Worm (Caenorhabditis elegans) whole organism, L3 larva: ENCODE results near the gene agl-1.
A peak's percentile ranks its signal among the peaks of the same experiment; 100 is the strongest.

Experiments used
- R02D3.7 ChIP-seq: fragments of 150-350 bp; optimal IDR thresholded peaks from 2 replicates; lab custom pipeline; 2014; ENCODE audit warnings: missing biosample characterization, missing genetic modification characterization
- ZK546.5 ChIP-seq: sonication (generic microtip); optimal IDR thresholded peaks from 2 replicates; lab custom pipeline; 2017; ENCODE audit warnings: missing biosample characterization, missing genetic modification characterization
- aly-2 ChIP-seq: fragments of 150-350 bp; optimal IDR thresholded peaks from 2 replicates; lab custom pipeline; 2014; ENCODE audit warnings: missing biosample characterization, missing genetic modification characterization
- ama-1 ChIP-seq: fragments of 150-350 bp; optimal IDR thresholded peaks from 2 replicates; lab custom pipeline; 2018
- ceh-16 ChIP-seq: sonication (generic microtip); optimal IDR thresholded peaks from 2 replicates; lab custom pipeline; 2017; ENCODE audit warnings: missing biosample characterization, missing genetic modification characterization
- ceh-28 ChIP-seq: fragments of 150-350 bp; optimal IDR thresholded peaks from 2 replicates; lab custom pipeline; 2014; ENCODE audit warnings: missing biosample characterization, missing genetic modification reagents, missing genetic modification characterization
- ceh-82 ChIP-seq: fragments of 150-350 bp; optimal IDR thresholded peaks from 2 replicates; lab custom pipeline; 2014; ENCODE audit warnings: missing biosample characterization, missing genetic modification characterization
- ceh-9 ChIP-seq: sonication (generic microtip); optimal IDR thresholded peaks from 2 replicates; lab custom pipeline; 2018; ENCODE audit warnings: missing biosample characterization, missing genetic modification characterization
- daf-12 ChIP-seq: fragments of 150-350 bp; optimal IDR thresholded peaks from 2 replicates; lab custom pipeline; 2014; ENCODE audit warnings: missing biosample characterization, missing genetic modification reagents, missing genetic modification characterization
- egl-27 ChIP-seq: sonication (generic microtip); optimal IDR thresholded peaks from 4 replicates; lab custom pipeline; 2017; ENCODE audit warnings: missing biosample characterization, missing genetic modification reagents, missing genetic modification characterization
- egl-5 ChIP-seq: fragments of 150-350 bp; optimal IDR thresholded peaks from 2 replicates; lab custom pipeline; 2017; ENCODE audit warnings: missing biosample characterization, missing genetic modification reagents, missing genetic modification characterization, inconsistent platforms
- elt-1 ChIP-seq: fragments of 150-350 bp; optimal IDR thresholded peaks from 2 replicates; lab custom pipeline; 2014; ENCODE audit warnings: missing biosample characterization, missing genetic modification characterization
- elt-2 ChIP-seq: sonication (generic microtip); optimal IDR thresholded peaks from 2 replicates; lab custom pipeline; 2016; ENCODE audit warnings: missing genetic modification reagents, mild to moderate bottlenecking, missing genetic modification characterization, missing compliant biosample characterization
- elt-3 ChIP-seq, 3 experiments: fragments of 150-350 bp in 1 of 3; sonication (generic microtip) in 2 of 3; optimal IDR thresholded peaks; 2 replicates in 2 of 3; 4 replicates in 1 of 3; lab custom pipeline; 2014 to 2017; ENCODE audit warnings: missing biosample characterization in 3 of 3, missing genetic modification characterization in 3 of 3
- eor-1 ChIP-seq, 2 experiments: fragments of 150-350 bp; optimal IDR thresholded peaks; 2 replicates each; lab custom pipeline; 2014 to 2018; ENCODE audit warnings: missing biosample characterization in 2 of 2, missing genetic modification characterization in 2 of 2
- fkh-10 ChIP-seq: sonication (generic microtip); optimal IDR thresholded peaks from 2 replicates; lab custom pipeline; 2017; ENCODE audit warnings: missing biosample characterization, missing genetic modification reagents, missing genetic modification characterization
- fkh-2 ChIP-seq: fragments of 150-350 bp; optimal IDR thresholded peaks from 2 replicates; lab custom pipeline; 2014; ENCODE audit warnings: missing biosample characterization, missing genetic modification reagents, missing genetic modification characterization
- fos-1 ChIP-seq: fragments of 150-350 bp; optimal IDR thresholded peaks from 2 replicates; lab custom pipeline; 2014; ENCODE audit warnings: missing biosample characterization, missing genetic modification characterization
- hmg-11 ChIP-seq: sonication (generic microtip); optimal IDR thresholded peaks from 2 replicates; lab custom pipeline; 2016; ENCODE audit warnings: missing genetic modification characterization, missing compliant biosample characterization
- jun-1 ChIP-seq: fragments of 150-350 bp; optimal IDR thresholded peaks from 2 replicates; lab custom pipeline; 2014; ENCODE audit warnings: missing biosample characterization, missing genetic modification reagents, missing genetic modification characterization
- lin-15B ChIP-seq: fragments of 150-350 bp; optimal IDR thresholded peaks from 2 replicates; lab custom pipeline; 2014; ENCODE audit warnings: missing biosample characterization, missing genetic modification characterization
- lin-39 ChIP-seq: fragments of 150-350 bp; optimal IDR thresholded peaks from 2 replicates; lab custom pipeline; 2018; ENCODE audit warnings: missing biosample characterization, missing genetic modification reagents, missing genetic modification characterization
- lsy-12 ChIP-seq: sonication (generic microtip); optimal IDR thresholded peaks from 2 replicates; lab custom pipeline; 2016; ENCODE audit warnings: mild to moderate bottlenecking, missing genetic modification characterization, missing compliant biosample characterization
- mdl-1 ChIP-seq: fragments of 150-350 bp; optimal IDR thresholded peaks from 2 replicates; lab custom pipeline; 2014; ENCODE audit warnings: missing biosample characterization, missing genetic modification characterization
- mml-1 ChIP-seq: fragments of 150-350 bp; sonication (generic microtip); optimal IDR thresholded peaks from 3 replicates; lab custom pipeline; 2014; ENCODE audit warnings: missing biosample characterization, missing genetic modification characterization
- nfya-1 ChIP-seq: sonication (generic microtip); optimal IDR thresholded peaks from 2 replicates; lab custom pipeline; 2017; ENCODE audit warnings: missing genetic modification characterization, mild to moderate bottlenecking, missing compliant biosample characterization, antibody characterized with exemption, moderate library complexity; ENCODE audit not compliant: insufficient read depth
- nhr-11 ChIP-seq: fragments of 150-350 bp; optimal IDR thresholded peaks from 2 replicates; lab custom pipeline; 2014; ENCODE audit warnings: missing biosample characterization, missing genetic modification characterization
- nhr-12 ChIP-seq: fragments of 150-350 bp; optimal IDR thresholded peaks from 2 replicates; lab custom pipeline; 2014; ENCODE audit warnings: missing biosample characterization, missing genetic modification characterization
- nhr-23 ChIP-seq: fragments of 150-350 bp; optimal IDR thresholded peaks from 2 replicates; lab custom pipeline; 2014; ENCODE audit warnings: missing biosample characterization, missing genetic modification reagents, missing genetic modification characterization
- nhr-237 ChIP-seq: fragments of 150-350 bp; optimal IDR thresholded peaks from 2 replicates; lab custom pipeline; 2014; ENCODE audit warnings: missing biosample characterization, missing genetic modification characterization
- nhr-25 ChIP-seq: sonication (generic microtip); optimal IDR thresholded peaks from 2 replicates; lab custom pipeline; 2017; ENCODE audit warnings: missing biosample characterization, missing genetic modification characterization
- nhr-28 ChIP-seq: fragments of 150-350 bp; optimal IDR thresholded peaks from 2 replicates; lab custom pipeline; 2014; ENCODE audit warnings: missing biosample characterization, missing genetic modification characterization
- nhr-43 ChIP-seq: sonication (generic microtip); optimal IDR thresholded peaks from 2 replicates; lab custom pipeline; 2016; ENCODE audit warnings: mild to moderate bottlenecking, missing genetic modification characterization, missing compliant biosample characterization; ENCODE audit not compliant: poor library complexity, severe bottlenecking
- nhr-67 ChIP-seq: fragments of 150-350 bp; optimal IDR thresholded peaks from 2 replicates; lab custom pipeline; 2014; ENCODE audit warnings: missing biosample characterization, missing genetic modification characterization
- nhr-76 ChIP-seq: fragments of 150-350 bp; sonication (generic microtip); optimal IDR thresholded peaks from 5 replicates; lab custom pipeline; 2014; ENCODE audit warnings: missing biosample characterization, missing genetic modification characterization
- nhr-77 ChIP-seq: fragments of 150-350 bp; optimal IDR thresholded peaks from 2 replicates; lab custom pipeline; 2014; ENCODE audit warnings: missing biosample characterization, missing genetic modification characterization
- pha-4 ChIP-seq: fragments of 150-350 bp; optimal IDR thresholded peaks from 2 replicates; lab custom pipeline; 2014; ENCODE audit warnings: missing biosample characterization, missing genetic modification reagents, missing genetic modification characterization
- pqm-1 ChIP-seq: fragments of 150-350 bp; optimal IDR thresholded peaks from 2 replicates; lab custom pipeline; 2017; ENCODE audit warnings: missing biosample characterization, missing genetic modification characterization, inconsistent platforms
- sea-2 ChIP-seq: fragments of 150-350 bp; sonication (generic microtip); optimal IDR thresholded peaks from 4 replicates; lab custom pipeline; 2014; ENCODE audit warnings: missing biosample characterization, missing genetic modification reagents, missing genetic modification characterization
- skn-1 ChIP-seq: fragments of 150-350 bp; optimal IDR thresholded peaks from 2 replicates; lab custom pipeline; 2014; ENCODE audit warnings: missing biosample characterization, missing genetic modification characterization
- snpc-4 ChIP-seq: fragments of 150-350 bp; optimal IDR thresholded peaks from 2 replicates; lab custom pipeline; 2014; ENCODE audit warnings: missing biosample characterization, missing genetic modification characterization
- tbx-2 ChIP-seq: sonication (generic microtip); optimal IDR thresholded peaks from 2 replicates; lab custom pipeline; 2016; ENCODE audit warnings: mild to moderate bottlenecking, missing genetic modification characterization, missing compliant biosample characterization
- unc-39 ChIP-seq: sonication (generic microtip); optimal IDR thresholded peaks from 4 replicates; lab custom pipeline; 2017; ENCODE audit warnings: missing biosample characterization, missing genetic modification characterization
- unc-62 ChIP-seq: fragments of 150-350 bp; sonication (generic microtip); optimal IDR thresholded peaks from 4 replicates; lab custom pipeline; 2014; ENCODE audit warnings: missing biosample characterization, missing genetic modification reagents, missing genetic modification characterization
- zag-1 ChIP-seq: fragments of 150-350 bp; optimal IDR thresholded peaks from 2 replicates; lab custom pipeline; 2014; ENCODE audit warnings: missing biosample characterization, missing genetic modification characterization
- ztf-11 ChIP-seq: fragments of 150-350 bp; optimal IDR thresholded peaks from 2 replicates; lab custom pipeline; 2014; ENCODE audit warnings: missing biosample characterization, missing genetic modification characterization
- ztf-4 ChIP-seq: fragments of 150-350 bp; optimal IDR thresholded peaks from 2 replicates; lab custom pipeline; 2014; ENCODE audit warnings: missing biosample characterization, missing genetic modification characterization

Gene agl-1

ce11 chrII:14383644-14384043 lies 25.7 kb upstream of the agl-1 start, which contains the start of gene mes-2:
Gene mes-2, plus strand, starts transcription at chrII:14383973.
- no peak for TF ChIP-seq sea-2 (GFP tag; lab: Kevin White, UChicago)
- peak; percentile 50 for TF ChIP-seq ceh-82
- TF ChIP-seq pqm-1 (tag; lab: Kevin White, UChicago): peak; percentile 45
- TF ChIP-seq fkh-2 (tag; lab: Kevin White, UChicago): no peak
- no peak for TF ChIP-seq unc-39 (tag; lab: Kevin White, UChicago)
- no peak for TF ChIP-seq nhr-237 (tag; lab: Kevin White, UChicago)
- no peak for TF ChIP-seq nhr-28 (tag; lab: Kevin White, UChicago)
- TF ChIP-seq elt-1 (tag; lab: Kevin White, UChicago): no peak
- peak; percentile 60 for TF ChIP-seq nhr-43
- TF ChIP-seq fos-1 (tag; lab: Kevin White, UChicago): no peak
- no peak for TF ChIP-seq ama-1 (lab: Kevin White, UChicago)
- TF ChIP-seq tbx-2: no peak
- peak; percentile 82 for TF ChIP-seq nfya-1
- no peak for TF ChIP-seq lsy-12 (tag; lab: Kevin White, UChicago)
- peak; percentile 78 for TF ChIP-seq nhr-23
- no peak for TF ChIP-seq mml-1 (tag; lab: Kevin White, UChicago)
- TF ChIP-seq pha-4 (tag; lab: Kevin White, UChicago): peak; percentile 93
- TF ChIP-seq ztf-4: no peak
- no peak for TF ChIP-seq ZK546.5 (tag; lab: Kevin White, UChicago)
- TF ChIP-seq jun-1 (tag; lab: Kevin White, UChicago): peak; percentile 0
- peak; percentile 64 for TF ChIP-seq nhr-25
- no peak for TF ChIP-seq nhr-12 (tag; lab: Kevin White, UChicago)
- peak; percentile 79 for TF ChIP-seq skn-1
- TF ChIP-seq mdl-1: no peak
- peak; percentile 21 for TF ChIP-seq elt-2 (tag; lab: Kevin White, UChicago)
- no peak for TF ChIP-seq ceh-16 (tag; lab: Kevin White, UChicago)
- TF ChIP-seq ceh-9 (tag; lab: Kevin White, UChicago): no peak
- no peak for TF ChIP-seq daf-12 (tag; lab: Kevin White, UChicago)
- no peak for TF ChIP-seq egl-27
- peak; percentile 41 for TF ChIP-seq ceh-28
- no peak for TF ChIP-seq aly-2 (tag; lab: Kevin White, UChicago)
- peak; percentile 66 for TF ChIP-seq R02D3.7 (tag; lab: Kevin White, UChicago)
- peak; percentile 78 for TF ChIP-seq snpc-4 (tag; lab: Kevin White, UChicago)
- peak; percentile 37 for TF ChIP-seq lin-39 (tag; lab: Kevin White, UChicago)
- TF ChIP-seq elt-3 (tag; optimal IDR thresholded peaks at IDR 0.05; lab: Kevin White, UChicago): no peak
- no peak for TF ChIP-seq nhr-67
- peak; percentile 77 for TF ChIP-seq egl-5
- peak; percentile 10 for TF ChIP-seq nhr-11 (tag; lab: Kevin White, UChicago)
- TF ChIP-seq eor-1 (tag; optimal IDR thresholded peaks at IDR 0.05; lab: Kevin White, UChicago): no peak
- TF ChIP-seq ztf-11: no peak
- TF ChIP-seq nhr-76: no peak
- peak; percentile 53 for TF ChIP-seq hmg-11 (tag; lab: Kevin White, UChicago)
- no peak for TF ChIP-seq nhr-77
- TF ChIP-seq zag-1 (tag; lab: Kevin White, UChicago): no peak
- TF ChIP-seq unc-62: no peak
- TF ChIP-seq lin-15B (tag; lab: Kevin White, UChicago): peak; percentile 88
- no peak for TF ChIP-seq fkh-10

ce11 chrII:14381450-14381849 lies 23.5 kb upstream of the agl-1 start, which contains the start of gene sdz-26:
Gene sdz-26, plus strand, starts transcription at chrII:14381750.
- no peak for TF ChIP-seq fos-1 (tag; lab: Kevin White, UChicago)
- TF ChIP-seq egl-5: no peak
- TF ChIP-seq ZK546.5 (tag; lab: Kevin White, UChicago): no peak
- no peak for TF ChIP-seq lsy-12 (tag; lab: Kevin White, UChicago)
- TF ChIP-seq fkh-10: no peak
- no peak for TF ChIP-seq lin-15B (tag; lab: Kevin White, UChicago)
- no peak for TF ChIP-seq nhr-28 (tag; lab: Kevin White, UChicago)
- TF ChIP-seq nhr-23: no peak
- no peak for TF ChIP-seq fkh-2 (tag; lab: Kevin White, UChicago)
- TF ChIP-seq ceh-82: no peak
- no peak for TF ChIP-seq ceh-9 (tag; lab: Kevin White, UChicago)
- no peak for TF ChIP-seq ceh-16 (tag; lab: Kevin White, UChicago)
- no peak for TF ChIP-seq nhr-76
- TF ChIP-seq tbx-2: no peak
- no peak for TF ChIP-seq pha-4 (tag; lab: Kevin White, UChicago)
- no peak for TF ChIP-seq nhr-77
- TF ChIP-seq pqm-1 (tag; lab: Kevin White, UChicago): no peak
